Fruit fly (Drosophila melanogaster) whole organism, embryonic: ENCODE results near the gene CG10597.

Source experiments
- Asciz ChIP-seq: fragments of 200-800 bp; sonication (Bioruptor generic); optimal IDR thresholded peaks from 2 replicates; lab custom pipeline; 2017; ENCODE audit warnings: missing biosample characterization, mild to moderate bottlenecking, missing genetic modification characterization, missing genetic modification reagents
- Awh ChIP-seq: fragments of 200-800 bp; sonication (Bioruptor generic); IDR thresholded peaks from 2 replicates; pipeline ENCODE4, ENCODE4 v1.3.6; 2022; ENCODE audit warnings: missing biosample characterization, missing genetic modification characterization
- CG10209 ChIP-seq: fragments of 200-800 bp; sonication (Bioruptor generic); optimal IDR thresholded peaks from 3 replicates; lab custom pipeline; 2017; ENCODE audit warnings: missing biosample characterization, mild to moderate bottlenecking, missing genetic modification characterization, missing genetic modification reagents
- CG11695 ChIP-seq: fragments of 200-800 bp; sonication (Bioruptor generic); IDR thresholded peaks from 3 replicates; pipeline ENCODE4 v1.3.6; 2022; ENCODE audit warnings: missing biosample characterization, missing genetic modification characterization
- CG12659 ChIP-seq: fragments of 200-800 bp; sonication (Bioruptor generic); optimal IDR thresholded peaks from 3 replicates; lab custom pipeline; 2017; ENCODE audit warnings: mild to moderate bottlenecking, missing biosample characterization, missing genetic modification reagents, missing genetic modification characterization
- CG13894 ChIP-seq: fragments of 200-800 bp; sonication (Bioruptor generic); optimal IDR thresholded peaks from 3 replicates; lab custom pipeline; 2018; ENCODE audit warnings: missing biosample characterization, mild to moderate bottlenecking, missing genetic modification characterization, moderate library complexity
- CG15269 ChIP-seq: fragments of 200-800 bp; sonication (Bioruptor generic); optimal IDR thresholded peaks from 2 replicates; lab custom pipeline; 2018; ENCODE audit warnings: missing biosample characterization, mild to moderate bottlenecking, missing genetic modification characterization, moderate library complexity
- CG17568 ChIP-seq: fragments of 200-800 bp; sonication (Bioruptor generic); optimal IDR thresholded peaks from 2 replicates; lab custom pipeline; 2018; ENCODE audit warnings: missing biosample characterization, mild to moderate bottlenecking, missing genetic modification characterization, moderate library complexity
- CG2678 ChIP-seq: fragments of 200-800 bp; sonication (Bioruptor generic); optimal IDR thresholded peaks from 3 replicates; lab custom pipeline; 2019; ENCODE audit warnings: missing biosample characterization, mild to moderate bottlenecking, missing genetic modification characterization, moderate library complexity
- CG30403 ChIP-seq: fragments of 200-800 bp; sonication (Bioruptor generic); optimal IDR thresholded peaks from 3 replicates; lab custom pipeline; 2016; ENCODE audit warnings: missing biosample characterization, missing genetic modification characterization
- CG31388 ChIP-seq: fragments of 200-800 bp; sonication (Bioruptor generic); optimal IDR thresholded peaks from 2 replicates; lab custom pipeline; 2016; ENCODE audit warnings: missing biosample characterization, missing genetic modification characterization
- CG4730 ChIP-seq: fragments of 200-800 bp; sonication (Bioruptor generic); IDR thresholded peaks from 2 replicates; pipeline ENCODE4 v1.3.6; 2022; ENCODE audit warnings: missing biosample characterization, missing genetic modification characterization
- CG7786 ChIP-seq: fragments of 200-800 bp; sonication (Bioruptor generic); optimal IDR thresholded peaks from 2 replicates; lab custom pipeline; 2016; ENCODE audit warnings: missing biosample characterization, missing genetic modification characterization
- CG7839 ChIP-seq: fragments of 200-800 bp; sonication (Bioruptor generic); optimal IDR thresholded peaks from 3 replicates; lab custom pipeline; 2018; ENCODE audit warnings: missing biosample characterization, mild to moderate bottlenecking, missing genetic modification characterization, moderate library complexity
- D19B ChIP-seq: fragments of 200-800 bp; sonication (Bioruptor generic); optimal IDR thresholded peaks from 2 replicates; lab custom pipeline; 2017; ENCODE audit warnings: missing biosample characterization, mild to moderate bottlenecking, missing genetic modification characterization
- Dip3 ChIP-seq: fragments of 200-800 bp; sonication (Bioruptor generic); optimal IDR thresholded peaks from 3 replicates; lab custom pipeline; 2016; ENCODE audit warnings: missing biosample characterization, missing genetic modification characterization
- ERR ChIP-seq: fragments of 200-800 bp; sonication (Bioruptor generic); optimal IDR thresholded peaks from 2 replicates; lab custom pipeline; 2016; ENCODE audit warnings: missing biosample characterization, missing genetic modification characterization
- Ets65A ChIP-seq: fragments of 200-800 bp; sonication (Bioruptor generic); peaks from one replicate; lab custom pipeline; 2016; ENCODE audit warnings: missing biosample characterization, missing genetic modification characterization
- Hey ChIP-seq: fragments of 200-800 bp; sonication (Bioruptor generic); optimal IDR thresholded peaks from 3 replicates; lab custom pipeline; 2018; ENCODE audit warnings: missing biosample characterization, mild to moderate bottlenecking, missing genetic modification characterization
- Med ChIP-seq: fragments of 200-800 bp; sonication (Bioruptor generic); peaks from one replicate; lab custom pipeline; 2016; ENCODE audit warnings: missing biosample characterization, missing genetic modification characterization, mild to moderate bottlenecking, inconsistent platforms, moderate library complexity
- Meics ChIP-seq: fragments of 200-800 bp; sonication (Bioruptor generic); optimal IDR thresholded peaks from 2 replicates; lab custom pipeline; 2017; ENCODE audit warnings: missing biosample characterization, mild to moderate bottlenecking, missing genetic modification characterization
- NK7.1 ChIP-seq: fragments of 200-800 bp; sonication (Bioruptor generic); optimal IDR thresholded peaks from 3 replicates; lab custom pipeline; 2016; ENCODE audit warnings: missing biosample characterization, missing genetic modification characterization
- Nf-YA ChIP-seq: fragments of 200-800 bp; sonication (Bioruptor generic); IDR thresholded peaks from 2 replicates; pipeline ENCODE4 v1.3.6; 2022; ENCODE audit warnings: missing biosample characterization, missing genetic modification characterization
- NfI ChIP-seq: fragments of 200-800 bp; sonication (Bioruptor generic); optimal IDR thresholded peaks from 3 replicates; lab custom pipeline; 2018; ENCODE audit warnings: missing biosample characterization, mild to moderate bottlenecking, missing genetic modification characterization, moderate library complexity
- Oli ChIP-seq: fragments of 200-800 bp; sonication (Bioruptor generic); optimal IDR thresholded peaks from 2 replicates; lab custom pipeline; 2018; ENCODE audit warnings: missing biosample characterization, mild to moderate bottlenecking, missing genetic modification characterization, moderate library complexity
- Pdp1 ChIP-seq, 2 experiments: fragments of 200-800 bp; sonication (Bioruptor generic); optimal IDR thresholded peaks; 3 replicates each; lab custom pipeline; 2016; ENCODE audit warnings: missing biosample characterization in 2 of 2, missing genetic modification characterization in 2 of 2, mild to moderate bottlenecking in 1 of 2, moderate library complexity in 1 of 2
- Ptx1 ChIP-seq: fragments of 200-800 bp; sonication (Bioruptor generic); IDR thresholded peaks from 2 replicates; pipeline ENCODE4 v1.3.6; 2022; ENCODE audit warnings: missing biosample characterization, missing genetic modification characterization
- Rfx ChIP-seq: fragments of 200-800 bp; sonication (Bioruptor generic); IDR thresholded peaks from 2 replicates; pipeline ENCODE4 v1.3.6; 2022; ENCODE audit warnings: missing biosample characterization, missing genetic modification characterization
- Usf ChIP-seq: fragments of 200-800 bp; sonication (Bioruptor generic); optimal IDR thresholded peaks from 2 replicates; lab custom pipeline; 2017; ENCODE audit warnings: missing genotype, missing biosample characterization, missing genetic modification characterization
- YL-1 ChIP-seq: fragments of 200-800 bp; sonication (Bioruptor generic); optimal IDR thresholded peaks from 3 replicates; lab custom pipeline; 2017; ENCODE audit warnings: missing biosample characterization, mild to moderate bottlenecking, missing genetic modification characterization
- al ChIP-seq: fragments of 200-800 bp; sonication (Bioruptor generic); IDR thresholded peaks from 2 replicates; pipeline ENCODE4 v1.3.6; 2022; ENCODE audit warnings: missing biosample characterization, missing genetic modification characterization
- ase ChIP-seq: fragments of 200-800 bp; sonication (Bioruptor generic); IDR thresholded peaks from 3 replicates; pipeline ENCODE4 v1.3.6; 2022; ENCODE audit warnings: missing biosample characterization, missing genetic modification characterization
- bcd ChIP-seq: fragments of 200-800 bp; sonication (Bioruptor generic); optimal IDR thresholded peaks from 2 replicates; lab custom pipeline; 2017; ENCODE audit warnings: missing biosample characterization, mild to moderate bottlenecking, missing genetic modification characterization
- caup ChIP-seq: fragments of 200-800 bp; sonication (Bioruptor generic); optimal IDR thresholded peaks from 3 replicates; lab custom pipeline; 2017; ENCODE audit warnings: missing biosample characterization, mild to moderate bottlenecking, missing genetic modification characterization, moderate library complexity; ENCODE audit not compliant: severe bottlenecking
- cwo ChIP-seq: fragments of 200-800 bp; sonication (Bioruptor generic); optimal IDR thresholded peaks from 3 replicates; lab custom pipeline; 2017; ENCODE audit warnings: missing biosample characterization, missing genetic modification characterization, mild to moderate bottlenecking, moderate library complexity, missing genetic modification reagents
- fd96Cb ChIP-seq: fragments of 200-800 bp; sonication (Bioruptor generic); optimal IDR thresholded peaks from 2 replicates; lab custom pipeline; 2018; ENCODE audit warnings: missing biosample characterization, mild to moderate bottlenecking, missing genetic modification characterization, moderate library complexity
- ftz-f1 ChIP-seq: fragments of 200-800 bp; sonication (Bioruptor generic); optimal IDR thresholded peaks from 2 replicates; lab custom pipeline; 2016; ENCODE audit warnings: missing biosample characterization, missing genetic modification characterization
- gsb ChIP-seq: fragments of 200-800 bp; sonication (Bioruptor generic); IDR thresholded peaks from 2 replicates; pipeline ENCODE4 v1.3.6; 2022; ENCODE audit warnings: missing biosample characterization, missing genetic modification characterization
- hbn ChIP-seq: fragments of 200-800 bp; sonication (Bioruptor generic); IDR thresholded peaks from 2 replicates; pipeline ENCODE4 v1.3.6; 2022; ENCODE audit warnings: missing biosample characterization, missing genetic modification characterization; ENCODE audit not compliant: partially characterized antibody
- her ChIP-seq: fragments of 200-800 bp; sonication (Bioruptor generic); optimal IDR thresholded peaks from 2 replicates; lab custom pipeline; 2016; ENCODE audit warnings: missing biosample characterization, missing genetic modification characterization
- ind ChIP-seq: fragments of 200-800 bp; sonication (Bioruptor generic); optimal IDR thresholded peaks from 3 replicates; lab custom pipeline; 2016; ENCODE audit warnings: missing biosample characterization, missing genetic modification characterization
- lab ChIP-seq: fragments of 200-800 bp; sonication (Bioruptor generic); optimal IDR thresholded peaks from 3 replicates; lab custom pipeline; 2017; ENCODE audit warnings: missing biosample characterization, missing genetic modification characterization, mild to moderate bottlenecking, moderate library complexity, missing genetic modification reagents
- onecut ChIP-seq: fragments of 200-800 bp; sonication (Bioruptor generic); IDR thresholded peaks from 2 replicates; pipeline ENCODE4 v1.3.6; 2022; ENCODE audit warnings: missing biosample characterization, missing genetic modification characterization
- pnt ChIP-seq: fragments of 200-800 bp; sonication (Bioruptor generic); optimal IDR thresholded peaks from 3 replicates; lab custom pipeline; 2016; ENCODE audit warnings: missing biosample characterization, missing genetic modification characterization
- ranshi ChIP-seq: fragments of 200-800 bp; sonication (Bioruptor generic); IDR thresholded peaks from 2 replicates; pipeline ENCODE4 v1.3.6; 2022; ENCODE audit warnings: missing biosample characterization, missing genetic modification characterization
- repo ChIP-seq: fragments of 200-800 bp; sonication (Bioruptor generic); optimal IDR thresholded peaks from 2 replicates; lab custom pipeline; 2016; ENCODE audit warnings: missing biosample characterization, missing genetic modification characterization
- row ChIP-seq: fragments of 200-800 bp; sonication (Bioruptor generic); IDR thresholded peaks from 3 replicates; pipeline ENCODE4 v1.3.6; 2022; ENCODE audit warnings: missing biosample characterization, missing genetic modification characterization
- seq ChIP-seq: fragments of 200-800 bp; sonication (Bioruptor generic); IDR thresholded peaks from 2 replicates; pipeline ENCODE4 v1.3.6; 2022; ENCODE audit warnings: missing biosample characterization, missing genetic modification characterization
- tio ChIP-seq: fragments of 200-800 bp; sonication (Bioruptor generic); optimal IDR thresholded peaks from 2 replicates; lab custom pipeline; 2017; ENCODE audit warnings: missing biosample characterization, missing genetic modification characterization, inconsistent platforms
- unpg ChIP-seq: fragments of 200-800 bp; sonication (Bioruptor generic); optimal IDR thresholded peaks from 3 replicates; lab custom pipeline; 2018; ENCODE audit warnings: missing biosample characterization, mild to moderate bottlenecking, missing genetic modification characterization, moderate library complexity

The CG10597 gene

dm6 chrX:17226681-17227019 lies 4.2 kb downstream of the CG10597 start, which contains the start of gene CG10598 (continued):
- TF ChIP-seq Ptx1 (GFP tag; lab: Robert Waterston, UW), result peak; percentile 29; the same call in 1 of the 2 replicates
- TF ChIP-seq CG11695 (GFP tag; lab: Robert Waterston, UW), result 0 out of 3 replicates have a peak, but pooled peaks have one; percentile 31
- no peak for TF ChIP-seq Asciz (GFP tag; lab: Kevin White, UChicago)
- TF ChIP-seq ranshi (GFP tag; lab: Robert Waterston, UW), result no peak
- peak; percentile 18 for TF ChIP-seq ind (GFP tag; lab: Kevin White, UChicago)
- peak; percentile 1 for TF ChIP-seq cwo
- peak; percentile 85 for TF ChIP-seq Ets65A (GFP tag; lab: Kevin White, UChicago)
- peak; percentile 35 for TF ChIP-seq CG2678 (tag; lab: Kevin White, UChicago)
- TF ChIP-seq ERR (GFP tag; lab: Kevin White, UChicago), result no peak
- peak; percentile 39 for TF ChIP-seq CG30403 (GFP tag; lab: Kevin White, UChicago)
- TF ChIP-seq Rfx, result peak; percentile 50
- no peak for TF ChIP-seq CG7786 (GFP tag; lab: Kevin White, UChicago)
- no peak for TF ChIP-seq gsb (GFP tag; lab: Robert Waterston, UW)
- peak; percentile 11 for TF ChIP-seq CG12659 (GFP tag; lab: Kevin White, UChicago)
- TF ChIP-seq D19B (GFP tag; lab: Kevin White, UChicago), result peak; percentile 1
- no peak for TF ChIP-seq repo
- 0 out of 2 replicates have a peak, but pooled peaks have one; percentile 25 for TF ChIP-seq al (GFP tag; lab: Robert Waterston, UW)
- peak; percentile 10 for TF ChIP-seq Usf
- TF ChIP-seq seq (GFP tag; lab: Robert Waterston, UW), result peak; percentile 41; the same call in 1 of the 2 replicates
- no peak for TF ChIP-seq ftz-f1 (GFP tag; lab: Kevin White, UChicago)
- TF ChIP-seq Pdp1 (GFP tag; optimal IDR thresholded peaks at IDR 0.05; lab: Kevin White, UChicago), result peak in 1 of 2 experiments; percentile 1
- TF ChIP-seq CG10209 (GFP tag; lab: Kevin White, UChicago), result peak; percentile 3
- TF ChIP-seq lab (GFP tag; lab: Kevin White, UChicago), result peak; percentile 2
- peak; percentile 8 for TF ChIP-seq Oli (tag; lab: Kevin White, UChicago)
- 0 out of 3 replicates have a peak, but pooled peaks have one; percentile 32 for TF ChIP-seq row (GFP tag; lab: Robert Waterston, UW)
- TF ChIP-seq NK7.1 (GFP tag; lab: Kevin White, UChicago), result no peak
- no peak for TF ChIP-seq CG17568 (GFP tag; lab: Kevin White, UChicago)
- TF ChIP-seq CG7839 (tag; lab: Kevin White, UChicago), result peak; percentile 37
- no peak for TF ChIP-seq pnt (GFP tag; lab: Kevin White, UChicago)
- peak; percentile 25 for TF ChIP-seq Meics (GFP tag; lab: Kevin White, UChicago)
- peak; percentile 10 for TF ChIP-seq unpg
- TF ChIP-seq CG15269, result peak; percentile 52
- peak; percentile 5 for TF ChIP-seq bcd (GFP tag; lab: Kevin White, UChicago)

DNA sequence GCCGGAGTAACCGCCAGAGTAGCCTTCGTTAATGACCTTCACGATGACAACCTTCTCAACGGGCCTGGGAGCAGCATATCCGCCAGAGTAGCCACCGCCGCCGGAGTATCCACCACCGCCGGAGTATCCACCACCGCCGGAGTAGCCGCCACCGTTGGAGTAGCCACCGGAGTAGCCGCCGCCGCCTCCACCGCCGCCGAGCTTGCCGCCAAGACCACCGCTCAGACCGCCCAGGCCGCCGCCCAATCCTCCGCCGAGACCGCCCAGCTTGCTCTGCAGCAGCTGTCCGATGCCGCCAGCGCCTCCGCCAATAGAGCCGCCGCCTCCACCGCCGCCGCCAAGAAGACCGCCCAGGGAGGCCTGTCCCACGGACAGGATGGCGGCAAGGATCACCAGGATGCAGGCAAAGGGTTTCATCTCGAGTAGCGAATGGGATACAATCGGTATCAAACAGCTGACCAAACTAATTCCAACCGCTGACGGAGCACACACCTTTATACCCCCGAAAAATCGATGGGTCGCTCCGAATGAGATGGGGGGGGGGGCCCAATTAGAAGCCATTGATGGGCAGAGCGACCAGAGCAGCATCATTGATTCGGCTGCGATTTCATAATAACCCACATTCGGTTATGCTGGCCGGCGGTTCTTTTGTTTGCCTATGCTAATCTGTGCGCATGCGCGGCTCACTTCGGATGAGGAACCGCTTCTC lies 4.7 kb downstream of the CG10597 start:
- TF ChIP-seq onecut (GFP tag; lab: Robert Waterston, UW) (peak; percentile 34; the same call in 1 of the 2 replicates), tio (GFP tag; lab: Kevin White, UChicago) (no peak), NfI (no peak), ase (GFP tag; lab: Robert Waterston, UW) (no peak), Ets65A (GFP tag; lab: Kevin White, UChicago) (peak; percentile 72), her (GFP tag; lab: Kevin White, UChicago) (no peak), CG31388 (GFP tag; lab: Kevin White, UChicago) (no peak), CG13894 (peak; percentile 29), Hey (no peak), Awh (GFP tag; lab: Robert Waterston, UW) (peak; percentile 75; the same call in 1 of the 2 replicates), pnt (GFP tag; lab: Kevin White, UChicago) (no peak), hbn (GFP tag; lab: Robert Waterston, UW) (no peak), Nf-YA (no peak), CG4730 (no peak), Dip3 (no peak), fd96Cb (tag; lab: Kevin White, UChicago) (no peak), caup (GFP tag; lab: Kevin White, UChicago) (no peak), Med (peak; percentile 56), YL-1 (GFP tag; lab: Kevin White, UChicago) (no peak)
